Fruit fly (Drosophila melanogaster): ENCODE data around the gene Jasper.
A peak's percentile ranks its signal among the peaks of the same experiment; 100 is the strongest.

DNA sequence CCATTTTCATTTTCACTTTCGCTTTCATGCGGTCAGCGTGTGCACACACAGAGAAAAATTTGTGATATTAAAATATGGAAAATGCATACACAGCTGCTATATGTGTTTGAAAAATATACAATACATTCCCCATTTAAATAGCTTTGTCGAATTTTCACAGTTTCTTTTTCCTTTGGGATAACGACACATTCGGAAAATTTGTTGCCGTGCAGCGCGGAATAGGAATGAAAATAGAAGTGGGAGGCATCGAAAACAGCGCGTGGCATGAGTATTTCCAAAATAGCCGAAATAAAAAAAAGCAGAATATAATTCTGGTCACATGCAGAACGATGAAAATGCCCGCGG, 40.4 kb downstream of the Jasper start:
- TF ChIP-seq psq (GFP tag; optimal IDR thresholded peaks at IDR 0.05) (peak; percentile 21), ey (GFP tag; optimal IDR thresholded peaks at IDR 0.05) (peak; percentile 41), OdsH (GFP tag; optimal IDR thresholded peaks at IDR 0.05) (peak; percentile 34), N (GFP tag; optimal IDR thresholded peaks at IDR 0.05) (no peak), lola (GFP tag; optimal IDR thresholded peaks at IDR 0.05) (no peak), HLH106 (tag; optimal IDR thresholded peaks at IDR 0.05) (peak; percentile 41), woc (GFP tag; optimal IDR thresholded peaks at IDR 0.05) (no peak), Mio (GFP tag; optimal IDR thresholded peaks at IDR 0.05) (no peak), rgr (GFP tag; optimal IDR thresholded peaks at IDR 0.05) (peak; percentile 61), Hr83 (GFP tag; optimal IDR thresholded peaks at IDR 0.05; ENCODE audit: poor library complexity, severe bottlenecking) (no peak), h (GFP tag; optimal IDR thresholded peaks at IDR 0.05) (peak; percentile 77), Dfd (GFP tag; optimal IDR thresholded peaks at IDR 0.05) (no peak), Sp1 (GFP tag; optimal IDR thresholded peaks at IDR 0.05) (peak; percentile 2), CG32264 (GFP tag; optimal IDR thresholded peaks at IDR 0.05) (no peak)
